Worm (Caenorhabditis elegans) whole organism, L1 larva: ENCODE measurements around the gene mtl-1.

ENCODE experiments used
- jun-1 ChIP-seq: fragments of 150-350 bp; optimal IDR thresholded peaks from 2 replicates; lab custom pipeline; 2014; ENCODE audit warnings: missing biosample characterization, missing genetic modification reagents, missing genetic modification characterization
- nhr-12 ChIP-seq: sonication (generic microtip); optimal IDR thresholded peaks from 2 replicates; lab custom pipeline; 2017; ENCODE audit warnings: missing biosample characterization, missing genetic modification characterization

- TF ChIP-seq nhr-12 (no peak), jun-1 (tag; lab: Kevin White, UChicago) (no peak)
Observed at ce11 chrV:6694668-6695067, 3.0 kb upstream of the mtl-1 start, which contains the start of gene W02F12.8.
